Fruit fly (Drosophila melanogaster) whole organism, embryonic: ENCODE results near the gene nerfin-2.
A peak's percentile ranks its signal among the peaks of the same experiment; 100 is the strongest.

ENCODE experiments used
- CG12155 ChIP-seq: fragments of 200-800 bp; sonication (Bioruptor generic); optimal IDR thresholded peaks from 3 replicates; lab custom pipeline; 2016; ENCODE audit warnings: missing biosample characterization, missing genetic modification characterization
- CG12391 ChIP-seq: fragments of 200-800 bp; sonication (Bioruptor generic); optimal IDR thresholded peaks from 3 replicates; lab custom pipeline; 2018; ENCODE audit warnings: missing biosample characterization, mild to moderate bottlenecking, missing genetic modification characterization, moderate library complexity
- CG14710 ChIP-seq: fragments of 200-800 bp; sonication (Bioruptor generic); optimal IDR thresholded peaks from 3 replicates; lab custom pipeline; 2019; ENCODE audit warnings: missing biosample characterization, mild to moderate bottlenecking, missing genetic modification characterization, moderate library complexity
- CG15073 ChIP-seq: fragments of 200-800 bp; sonication (Bioruptor generic); optimal IDR thresholded peaks from 2 replicates; lab custom pipeline; 2016; ENCODE audit warnings: missing biosample characterization, missing genetic modification characterization
- CG15269 ChIP-seq: fragments of 200-800 bp; sonication (Bioruptor generic); optimal IDR thresholded peaks from 2 replicates; lab custom pipeline; 2018; ENCODE audit warnings: missing biosample characterization, mild to moderate bottlenecking, missing genetic modification characterization, moderate library complexity
- CG1529 ChIP-seq: fragments of 200-800 bp; sonication (Bioruptor generic); optimal IDR thresholded peaks from 3 replicates; lab custom pipeline; 2018; ENCODE audit warnings: missing biosample characterization, missing genetic modification characterization
- CG17829 ChIP-seq: fragments of 200-800 bp; optimal IDR thresholded peaks from 2 replicates; lab custom pipeline; 2019; ENCODE audit warnings: missing biosample characterization, mild to moderate bottlenecking, missing genetic modification characterization, moderate library complexity
- CG18011 ChIP-seq: fragments of 200-800 bp; sonication (Bioruptor generic); optimal IDR thresholded peaks from 2 replicates; lab custom pipeline; 2017; ENCODE audit warnings: missing biosample characterization, missing genetic modification characterization, mild to moderate bottlenecking, moderate library complexity, missing genotype
- CG31388 ChIP-seq: fragments of 200-800 bp; sonication (Bioruptor generic); optimal IDR thresholded peaks from 2 replicates; lab custom pipeline; 2016; ENCODE audit warnings: missing biosample characterization, missing genetic modification characterization
- CG31441 ChIP-seq: fragments of 200-800 bp; sonication (Bioruptor generic); IDR thresholded peaks from 2 replicates; pipeline ENCODE4 v1.3.6; 2022; ENCODE audit warnings: missing biosample characterization, missing genetic modification characterization
- CG3407 ChIP-seq: fragments of 200-800 bp; sonication (Bioruptor generic); optimal IDR thresholded peaks from 2 replicates; lab custom pipeline; 2018; ENCODE audit warnings: missing biosample characterization, mild to moderate bottlenecking, missing genetic modification characterization
- CG34224 ChIP-seq: fragments of 200-800 bp; sonication (Bioruptor generic); IDR thresholded peaks from 3 replicates; pipeline ENCODE4 v1.3.6; 2022; ENCODE audit warnings: missing biosample characterization, missing genetic modification characterization; ENCODE audit not compliant: partially characterized antibody
- CG5180 ChIP-seq: fragments of 200-800 bp; sonication (Bioruptor generic); optimal IDR thresholded peaks from 3 replicates; lab custom pipeline; 2017; ENCODE audit warnings: missing biosample characterization, missing genetic modification characterization, mild to moderate bottlenecking, moderate library complexity, missing genetic modification reagents
- CG6689 ChIP-seq: fragments of 200-800 bp; sonication (Bioruptor generic); IDR thresholded peaks from 2 replicates; pipeline ENCODE4 v1.3.6; 2022; ENCODE audit warnings: missing biosample characterization, missing genetic modification characterization
- CG7357 ChIP-seq: fragments of 200-800 bp; sonication (Bioruptor generic); IDR thresholded peaks from 3 replicates; pipeline ENCODE4 v1.3.6; 2022; ENCODE audit warnings: missing biosample characterization, missing genetic modification characterization
- CG7745 ChIP-seq: fragments of 200-800 bp; sonication (Bioruptor generic); optimal IDR thresholded peaks from 2 replicates; lab custom pipeline; 2018; ENCODE audit warnings: missing biosample characterization, mild to moderate bottlenecking, missing genetic modification characterization, moderate library complexity
- CG8089 ChIP-seq: fragments of 200-800 bp; sonication (Bioruptor generic); optimal IDR thresholded peaks from 3 replicates; lab custom pipeline; 2016; ENCODE audit warnings: missing biosample characterization, missing genetic modification characterization
- CG8359 ChIP-seq: fragments of 200-800 bp; sonication (Bioruptor generic); optimal IDR thresholded peaks from 2 replicates; lab custom pipeline; 2017; ENCODE audit warnings: missing biosample characterization, mild to moderate bottlenecking, missing genetic modification characterization, borderline replicate concordance
- CG8478 ChIP-seq: fragments of >200 bp; optimal IDR thresholded peaks from 2 replicates; lab custom pipeline; 2018
- CG9727 ChIP-seq: fragments of 200-800 bp; sonication (Bioruptor generic); optimal IDR thresholded peaks from 3 replicates; lab custom pipeline; 2017; ENCODE audit warnings: missing biosample characterization, mild to moderate bottlenecking, missing genetic modification characterization
- CG9797 ChIP-seq: fragments of 200-800 bp; sonication (Bioruptor generic); optimal IDR thresholded peaks from 3 replicates; lab custom pipeline; 2018; ENCODE audit warnings: missing biosample characterization, mild to moderate bottlenecking, missing genetic modification characterization
- CG9876 ChIP-seq: fragments of 200-800 bp; sonication (Bioruptor generic); optimal IDR thresholded peaks from 2 replicates; lab custom pipeline; 2016; ENCODE audit warnings: missing biosample characterization, missing genetic modification characterization
- CG9932 ChIP-seq: fragments of 200-800 bp; sonication (Bioruptor generic); IDR thresholded peaks from 2 replicates; pipeline ENCODE4 v1.3.6; 2022; ENCODE audit warnings: missing biosample characterization, missing genetic modification characterization
- Doc2 ChIP-seq: fragments of 200-800 bp; sonication (Bioruptor generic); IDR thresholded peaks from 2 replicates; pipeline ENCODE4 v1.3.6; 2022; ENCODE audit warnings: missing biosample characterization, missing genetic modification characterization
- Doc3 ChIP-seq: fragments of 200-800 bp; sonication (Bioruptor generic); IDR thresholded peaks from 3 replicates; pipeline ENCODE4 v1.3.6; 2022; ENCODE audit warnings: missing biosample characterization, missing genetic modification characterization; ENCODE audit not compliant: partially characterized antibody
- Elba2 ChIP-seq: fragments of 200-800 bp; sonication (Bioruptor generic); optimal IDR thresholded peaks from 3 replicates; lab custom pipeline; 2016; ENCODE audit warnings: missing biosample characterization, missing genetic modification characterization
- HLHmδ ChIP-seq: fragments of 200-800 bp; sonication (Bioruptor generic); optimal IDR thresholded peaks from 2 replicates; lab custom pipeline; 2018; ENCODE audit warnings: missing biosample characterization, mild to moderate bottlenecking, missing genetic modification characterization, moderate library complexity
- Hey ChIP-seq: fragments of 200-800 bp; sonication (Bioruptor generic); optimal IDR thresholded peaks from 3 replicates; lab custom pipeline; 2018; ENCODE audit warnings: missing biosample characterization, mild to moderate bottlenecking, missing genetic modification characterization
- HmgZ ChIP-seq: fragments of 200-800 bp; sonication (Bioruptor generic); optimal IDR thresholded peaks from 2 replicates; lab custom pipeline; 2018; ENCODE audit warnings: missing biosample characterization, mild to moderate bottlenecking, missing genetic modification characterization
- Hsf ChIP-seq: fragments of 200-800 bp; sonication (Bioruptor generic); optimal IDR thresholded peaks from 3 replicates; lab custom pipeline; 2016; ENCODE audit warnings: missing biosample characterization, missing genetic modification characterization
- Lhr ChIP-seq: fragments of 200-800 bp; sonication (Bioruptor generic); optimal IDR thresholded peaks from 3 replicates; lab custom pipeline; 2017; ENCODE audit warnings: mild to moderate bottlenecking, missing biosample characterization, missing genetic modification reagents, missing genetic modification characterization
- Meics ChIP-seq: fragments of 200-800 bp; sonication (Bioruptor generic); optimal IDR thresholded peaks from 2 replicates; lab custom pipeline; 2017; ENCODE audit warnings: missing biosample characterization, mild to moderate bottlenecking, missing genetic modification characterization
- Neu2 ChIP-seq: fragments of 200-800 bp; sonication (Bioruptor generic); optimal IDR thresholded peaks from 3 replicates; lab custom pipeline; 2016; ENCODE audit warnings: missing biosample characterization, missing genetic modification characterization, borderline replicate concordance
- Rfx ChIP-seq: fragments of 200-800 bp; sonication (Bioruptor generic); IDR thresholded peaks from 2 replicates; pipeline ENCODE4 v1.3.6; 2022; ENCODE audit warnings: missing biosample characterization, missing genetic modification characterization
- Tbp ChIP-seq: fragments of >200 bp; optimal IDR thresholded peaks from 2 replicates; lab custom pipeline; 2018; ENCODE audit warnings: missing biosample characterization, missing genetic modification characterization
- Xbp1 ChIP-seq: fragments of 200-800 bp; sonication (Bioruptor generic); optimal IDR thresholded peaks from 3 replicates; lab custom pipeline; 2016; ENCODE audit warnings: missing biosample characterization, mild to moderate bottlenecking, missing genetic modification characterization
- bab2 ChIP-seq: fragments of 200-800 bp; sonication (Bioruptor generic); optimal IDR thresholded peaks from 2 replicates; lab custom pipeline; 2016; ENCODE audit warnings: missing biosample characterization, missing genetic modification characterization
- bowl ChIP-seq: fragments of 200-800 bp; sonication (Bioruptor generic); IDR thresholded peaks from 2 replicates; pipeline ENCODE4 v1.3.6; 2022; ENCODE audit warnings: missing biosample characterization, missing genetic modification characterization
- corto ChIP-seq: fragments of 200-800 bp; sonication (Bioruptor generic); optimal IDR thresholded peaks from 2 replicates; lab custom pipeline; 2016; ENCODE audit warnings: missing biosample characterization, mild to moderate bottlenecking, missing genetic modification characterization, moderate library complexity
- dimm ChIP-seq: fragments of 200-800 bp; sonication (Bioruptor generic); IDR thresholded peaks from 2 replicates; pipeline ENCODE4 v1.3.6; 2022; ENCODE audit warnings: missing biosample characterization, missing genetic modification characterization
- dpn ChIP-seq, 2 experiments: fragments of 200-800 bp; sonication (Bioruptor generic); optimal IDR thresholded peaks; 3 replicates each; lab custom pipeline; 2016; ENCODE audit warnings: missing biosample characterization in 2 of 2, missing genetic modification characterization in 2 of 2
- ewg ChIP-seq: fragments of 200-800 bp; sonication (Bioruptor generic); optimal IDR thresholded peaks from 3 replicates; lab custom pipeline; 2017; ENCODE audit warnings: mild to moderate bottlenecking, missing biosample characterization, missing genetic modification reagents, missing genetic modification characterization
- eyg ChIP-seq: fragments of 200-800 bp; sonication (Bioruptor generic); optimal IDR thresholded peaks from 3 replicates; lab custom pipeline; 2016; ENCODE audit warnings: missing biosample characterization, missing genetic modification characterization
- oc ChIP-seq: fragments of 200-800 bp; sonication (Bioruptor generic); optimal IDR thresholded peaks from 2 replicates; lab custom pipeline; 2018; ENCODE audit warnings: missing biosample characterization, mild to moderate bottlenecking, missing genetic modification characterization, moderate library complexity
- pum ChIP-seq: fragments of 200-800 bp; sonication (Bioruptor generic); optimal IDR thresholded peaks from 2 replicates; lab custom pipeline; 2016; ENCODE audit warnings: missing biosample characterization, missing genetic modification characterization
- sd ChIP-seq: fragments of 200-800 bp; sonication (Bioruptor generic); optimal IDR thresholded peaks from 3 replicates; lab custom pipeline; 2018; ENCODE audit warnings: missing biosample characterization, mild to moderate bottlenecking, missing genetic modification characterization, moderate library complexity
- sim ChIP-seq: fragments of 200-800 bp; sonication (Bioruptor generic); IDR thresholded peaks from 2 replicates; pipeline ENCODE4 v1.3.6; 2022; ENCODE audit warnings: missing biosample characterization, missing genetic modification characterization
- slou ChIP-seq: fragments of 200-800 bp; sonication (Bioruptor generic); optimal IDR thresholded peaks from 3 replicates; lab custom pipeline; 2016; ENCODE audit warnings: missing biosample characterization, missing genetic modification characterization
- stc ChIP-seq: fragments of 200-800 bp; sonication (Bioruptor generic); IDR thresholded peaks from 2 replicates; pipeline ENCODE4 v1.3.6; 2022; ENCODE audit warnings: missing biosample characterization, missing genetic modification characterization
- toy ChIP-seq: fragments of 200-800 bp; sonication (Bioruptor generic); IDR thresholded peaks from 2 replicates; pipeline ENCODE4 v1.3.6; 2022; ENCODE audit warnings: missing biosample characterization, missing genetic modification characterization

nerfin-2 gene

DNA sequence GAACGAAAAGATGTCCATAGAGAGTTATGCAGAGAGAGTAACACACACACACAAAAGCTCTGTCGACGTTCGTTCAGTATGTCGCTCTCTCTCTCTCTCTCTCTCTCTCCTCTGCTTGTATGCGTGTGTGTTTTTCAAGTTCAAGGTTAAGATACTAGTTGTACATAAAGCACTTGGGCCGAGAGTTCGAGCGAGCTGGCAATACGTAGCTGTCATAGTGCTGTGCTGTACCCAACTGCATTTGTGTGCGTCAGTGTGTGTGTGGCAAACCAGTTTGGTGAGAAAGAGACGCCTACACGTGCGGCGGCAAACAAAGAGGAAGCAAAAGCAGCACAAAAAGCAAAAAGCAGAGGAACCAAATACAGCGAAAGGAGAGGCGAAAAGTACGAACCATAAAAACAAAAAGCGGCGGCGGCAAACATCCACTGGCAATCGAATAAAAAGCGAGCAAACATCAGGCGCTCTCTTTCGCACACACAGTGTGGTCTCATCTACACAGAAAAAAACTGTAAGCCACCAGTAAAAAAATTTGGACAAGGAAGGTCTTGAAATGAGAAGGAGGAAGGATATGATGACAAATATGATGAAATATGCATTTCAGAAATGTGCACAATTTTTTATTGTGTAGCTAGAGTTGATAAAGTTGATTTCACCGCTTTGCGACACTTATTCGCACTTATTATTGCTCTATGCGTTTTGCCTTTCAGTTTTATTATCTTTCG, 16.4 kb downstream of the nerfin-2 start (continued):
- peak; percentile 52 for TF ChIP-seq CG15269 (tag; lab: Kevin White, UChicago)
- peak; percentile 68 for TF ChIP-seq sd (tag; lab: Kevin White, UChicago)
- TF ChIP-seq Neu2 = no peak
- peak; percentile 37; the same call in 1 of the 2 replicates for TF ChIP-seq toy (GFP tag; lab: Robert Waterston, UW)
- peak; percentile 76 for TF ChIP-seq Xbp1 (GFP tag; lab: Kevin White, UChicago)
- peak; percentile 77 for TF ChIP-seq Rfx (GFP tag; lab: Robert Waterston, UW)
- no peak for TF ChIP-seq CG8359
- peak; percentile 78 for TF ChIP-seq CG6689 (GFP tag; lab: Robert Waterston, UW)
- peak; percentile 26 for TF ChIP-seq ewg (GFP tag; lab: Kevin White, UChicago)
- TF ChIP-seq Doc2 (GFP tag; lab: Robert Waterston, UW) = no peak
- TF ChIP-seq Doc3 = no peak
- peak; percentile 58; the same call in 1 of the 3 replicates for TF ChIP-seq CG7357 (GFP tag; lab: Robert Waterston, UW)
- peak; percentile 67 for TF ChIP-seq CG9932
- peak; percentile 75 for TF ChIP-seq Hsf (GFP tag; lab: Kevin White, UChicago)
- no peak for TF ChIP-seq Hey (tag; lab: Kevin White, UChicago)
- peak; percentile 75 for TF ChIP-seq Meics (GFP tag; lab: Kevin White, UChicago)
- no peak for TF ChIP-seq oc (tag; lab: Kevin White, UChicago)
- no peak for TF ChIP-seq bowl (GFP tag; lab: Robert Waterston, UW)
- peak; percentile 52 for TF ChIP-seq bab2 (GFP tag; lab: Kevin White, UChicago)
- TF ChIP-seq CG1529 (GFP tag; lab: Kevin White, UChicago) = no peak
- peak; percentile 38 for TF ChIP-seq CG8089 (GFP tag; lab: Kevin White, UChicago)
- TF ChIP-seq CG17829 = peak; percentile 12
- TF ChIP-seq CG12155 = peak; percentile 61
- TF ChIP-seq CG5180 (GFP tag; lab: Kevin White, UChicago) = no peak
- TF ChIP-seq CG9727 (GFP tag; lab: Kevin White, UChicago) = peak; percentile 70
- peak; percentile 69 for TF ChIP-seq corto (GFP tag; lab: Kevin White, UChicago)
- TF ChIP-seq stc = peak; percentile 76
- TF ChIP-seq dpn (GFP tag; optimal IDR thresholded peaks at IDR 0.05; lab: Kevin White, UChicago) = peak; percentile 71 to 82
- peak; percentile 1 for TF ChIP-seq eyg
- no peak for TF ChIP-seq sim (GFP tag; lab: Robert Waterston, UW)
- no peak for TF ChIP-seq HmgZ (tag; lab: Kevin White, UChicago)
- TF ChIP-seq CG9876 (GFP tag; lab: Kevin White, UChicago) = peak; percentile 65
- peak; percentile 7 for TF ChIP-seq CG14710
- TF ChIP-seq slou (GFP tag; lab: Kevin White, UChicago) = peak; percentile 47
- no peak for TF ChIP-seq Tbp (GFP tag; lab: Kevin White, UChicago)
- TF ChIP-seq CG8478 (lab: Kevin White, UChicago) = peak; percentile 96
- peak; percentile 58 for TF ChIP-seq CG31441 (GFP tag; lab: Robert Waterston, UW)
- TF ChIP-seq CG18011 (GFP tag; lab: Kevin White, UChicago) = peak; percentile 60
- TF ChIP-seq CG31388 (GFP tag; lab: Kevin White, UChicago) = no peak
- peak; percentile 43 for TF ChIP-seq CG12391 (tag; lab: Kevin White, UChicago)
- TF ChIP-seq dimm = no peak
- no peak for TF ChIP-seq Lhr (GFP tag; lab: Kevin White, UChicago)
- TF ChIP-seq pum (GFP tag; lab: Kevin White, UChicago) = peak; percentile 41
- TF ChIP-seq CG15073 (GFP tag; lab: Kevin White, UChicago) = no peak
- no peak for TF ChIP-seq CG9797
- TF ChIP-seq HLHmδ = no peak
- TF ChIP-seq CG3407 (GFP tag; lab: Kevin White, UChicago) = peak; percentile 43
- no peak for TF ChIP-seq CG7745 (tag; lab: Kevin White, UChicago)
- no peak for TF ChIP-seq Elba2 (GFP tag; lab: Kevin White, UChicago)
- no peak for TF ChIP-seq CG34224 (GFP tag; lab: Robert Waterston, UW)
